Worm (Caenorhabditis elegans) whole organism, L3 larva: ENCODE data around the gene srsx-30.

Source experiments
- aly-2 ChIP-seq: fragments of 150-350 bp; optimal IDR thresholded peaks from 2 replicates; lab custom pipeline; 2014; ENCODE audit warnings: missing biosample characterization, missing genetic modification characterization
- ama-1 ChIP-seq: fragments of 150-350 bp; optimal IDR thresholded peaks from 2 replicates; lab custom pipeline; 2018
- daf-12 ChIP-seq: fragments of 150-350 bp; optimal IDR thresholded peaks from 2 replicates; lab custom pipeline; 2014; ENCODE audit warnings: missing biosample characterization, missing genetic modification reagents, missing genetic modification characterization
- egl-27 ChIP-seq: sonication (generic microtip); optimal IDR thresholded peaks from 4 replicates; lab custom pipeline; 2017; ENCODE audit warnings: missing biosample characterization, missing genetic modification reagents, missing genetic modification characterization
- fkh-10 ChIP-seq: sonication (generic microtip); optimal IDR thresholded peaks from 2 replicates; lab custom pipeline; 2017; ENCODE audit warnings: missing biosample characterization, missing genetic modification reagents, missing genetic modification characterization
- fos-1 ChIP-seq: fragments of 150-350 bp; optimal IDR thresholded peaks from 2 replicates; lab custom pipeline; 2014; ENCODE audit warnings: missing biosample characterization, missing genetic modification characterization
- mdl-1 ChIP-seq: fragments of 150-350 bp; optimal IDR thresholded peaks from 2 replicates; lab custom pipeline; 2014; ENCODE audit warnings: missing biosample characterization, missing genetic modification characterization
- nhr-76 ChIP-seq: fragments of 150-350 bp; sonication (generic microtip); optimal IDR thresholded peaks from 5 replicates; lab custom pipeline; 2014; ENCODE audit warnings: missing biosample characterization, missing genetic modification characterization
- nhr-77 ChIP-seq: fragments of 150-350 bp; optimal IDR thresholded peaks from 2 replicates; lab custom pipeline; 2014; ENCODE audit warnings: missing biosample characterization, missing genetic modification characterization
- unc-62 ChIP-seq: fragments of 150-350 bp; sonication (generic microtip); optimal IDR thresholded peaks from 4 replicates; lab custom pipeline; 2014; ENCODE audit warnings: missing biosample characterization, missing genetic modification reagents, missing genetic modification characterization
- ztf-4 ChIP-seq: fragments of 150-350 bp; optimal IDR thresholded peaks from 2 replicates; lab custom pipeline; 2014; ENCODE audit warnings: missing biosample characterization, missing genetic modification characterization

DNA sequence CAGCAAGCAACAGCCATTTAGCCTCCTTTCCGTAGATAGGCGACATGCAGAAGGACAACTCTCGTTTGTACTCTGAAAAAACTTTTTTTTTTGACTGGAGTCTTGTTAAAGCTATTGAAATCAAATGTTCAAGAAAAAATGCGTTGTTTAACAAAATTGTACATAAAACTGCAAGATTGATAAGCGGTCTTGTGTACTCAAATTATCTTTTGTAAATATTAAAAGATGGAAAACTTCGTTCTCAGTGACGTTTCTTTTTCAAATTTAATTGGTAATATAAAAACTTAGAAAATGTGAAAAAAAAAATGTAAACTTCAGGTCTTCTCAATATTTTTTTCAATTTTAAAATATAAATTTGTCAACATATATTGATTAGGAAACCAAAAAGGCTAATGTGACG, 47.5 kb upstream of the srsx-30 start:
- TF ChIP-seq nhr-77 (tag; lab: Kevin White, UChicago) (no peak), mdl-1 (tag; lab: Kevin White, UChicago) (no peak), fos-1 (tag; lab: Kevin White, UChicago) (no peak), ztf-4 (tag; lab: Kevin White, UChicago) (no peak), unc-62 (GFP tag; lab: Kevin White, UChicago) (no peak), aly-2 (tag; lab: Kevin White, UChicago) (no peak), daf-12 (tag; lab: Kevin White, UChicago) (no peak), nhr-76 (tag; lab: Kevin White, UChicago) (no peak), egl-27 (tag; lab: Kevin White, UChicago) (no peak), fkh-10 (GFP tag; lab: Kevin White, UChicago) (no peak), ama-1 (lab: Kevin White, UChicago) (no peak)
